Worm (Caenorhabditis elegans) whole organism, late embryonic: Measurements from ENCODE around the gene oops-1.

Experiments
- C08G9.2 ChIP-seq: sonication (generic microtip); optimal IDR thresholded peaks from 2 replicates; lab custom pipeline; 2016; ENCODE audit warnings: mild to moderate bottlenecking, missing genetic modification characterization, moderate library complexity, missing compliant biosample characterization
- T23F11.4 ChIP-seq: fragments of 200-800 bp; sonication (Bioruptor generic); optimal IDR thresholded peaks from 2 replicates; lab custom pipeline; 2018; ENCODE audit warnings: mild to moderate bottlenecking, missing genetic modification characterization, missing compliant biosample characterization
- ceh-14 ChIP-seq: sonication (generic microtip); optimal IDR thresholded peaks from 2 replicates; lab custom pipeline; 2016; ENCODE audit warnings: missing genotype, missing genetic modification characterization, missing compliant biosample characterization
- ceh-18 ChIP-seq: sonication (generic microtip); optimal IDR thresholded peaks from 2 replicates; lab custom pipeline; 2016; ENCODE audit warnings: missing genetic modification characterization, missing compliant biosample characterization
- ceh-19 ChIP-seq: fragments of 200-800 bp; sonication (Bioruptor generic); optimal IDR thresholded peaks from 2 replicates; lab custom pipeline; 2018; ENCODE audit warnings: mild to moderate bottlenecking, missing genetic modification characterization, missing compliant biosample characterization
- ceh-30 ChIP-seq: fragments of 150-350 bp; optimal IDR thresholded peaks from 2 replicates; lab custom pipeline; 2014; ENCODE audit warnings: missing biosample characterization, missing genetic modification characterization
- ceh-45 ChIP-seq: fragments of 200-800 bp; sonication (Bioruptor generic); IDR thresholded peaks from 2 replicates; pipeline ENCODE4 v1.3.6; 2022; ENCODE audit warnings: missing genetic modification reagents, missing genetic modification characterization, missing compliant biosample characterization
- ceh-48 ChIP-seq: sonication (generic microtip); optimal IDR thresholded peaks from 2 replicates; lab custom pipeline; 2016; ENCODE audit warnings: missing genetic modification characterization, inconsistent platforms, missing compliant biosample characterization
- dve-1 ChIP-seq: sonication (generic microtip); optimal IDR thresholded peaks from 2 replicates; lab custom pipeline; 2017; ENCODE audit warnings: antibody characterized with exemption, mild to moderate bottlenecking, missing genetic modification characterization, missing compliant biosample characterization
- elt-2 ChIP-seq: sonication (generic microtip); optimal IDR thresholded peaks from 2 replicates; lab custom pipeline; 2016; ENCODE audit warnings: missing genetic modification reagents, missing genetic modification characterization, missing compliant biosample characterization
- eyg-1 ChIP-seq: sonication (generic microtip); optimal IDR thresholded peaks from 2 replicates; lab custom pipeline; 2016; ENCODE audit warnings: missing genotype, missing genetic modification characterization, missing compliant biosample characterization
- fax-1 ChIP-seq: sonication (generic microtip); optimal IDR thresholded peaks from 2 replicates; lab custom pipeline; 2016; ENCODE audit warnings: missing genotype, missing genetic modification characterization, missing compliant biosample characterization
- hlh-13 ChIP-seq: fragments of 200-800 bp; sonication (Bioruptor generic); optimal IDR thresholded peaks from 2 replicates; lab custom pipeline; 2018; ENCODE audit warnings: mild to moderate bottlenecking, missing genetic modification characterization, missing compliant biosample characterization
- hlh-15 ChIP-seq: sonication (generic microtip); optimal IDR thresholded peaks from 2 replicates; lab custom pipeline; 2016; ENCODE audit warnings: missing genetic modification characterization, missing compliant biosample characterization
- hlh-30 ChIP-seq: sonication (generic microtip); optimal IDR thresholded peaks from 2 replicates; lab custom pipeline; 2017; ENCODE audit warnings: antibody characterized with exemption, missing genetic modification characterization, missing compliant biosample characterization; ENCODE audit not compliant: insufficient read depth
- hlh-6 ChIP-seq: sonication (generic microtip); optimal IDR thresholded peaks from 2 replicates; lab custom pipeline; 2016; ENCODE audit warnings: missing genotype, missing genetic modification characterization, missing compliant biosample characterization
- lim-6 ChIP-seq: sonication (generic microtip); optimal IDR thresholded peaks from 2 replicates; lab custom pipeline; 2016; ENCODE audit warnings: missing genetic modification characterization, missing compliant biosample characterization
- lin-11 ChIP-seq: fragments of 200-800 bp; sonication (Bioruptor generic); optimal IDR thresholded peaks from 2 replicates; lab custom pipeline; 2018; ENCODE audit warnings: mild to moderate bottlenecking, missing genetic modification characterization, missing compliant biosample characterization
- madf-2 ChIP-seq: sonication (generic microtip); optimal IDR thresholded peaks from 2 replicates; lab custom pipeline; 2017; ENCODE audit warnings: missing genetic modification characterization, missing compliant biosample characterization
- mec-3 ChIP-seq: sonication (generic microtip); optimal IDR thresholded peaks from 2 replicates; lab custom pipeline; 2016; ENCODE audit warnings: borderline replicate concordance, missing genetic modification characterization, missing compliant biosample characterization
- nfya-1 ChIP-seq: sonication (generic microtip); optimal IDR thresholded peaks from 2 replicates; lab custom pipeline; 2017; ENCODE audit warnings: missing genetic modification characterization, mild to moderate bottlenecking, missing compliant biosample characterization, antibody characterized with exemption, moderate library complexity
- nhr-232 ChIP-seq: sonication (generic microtip); optimal IDR thresholded peaks from 2 replicates; lab custom pipeline; 2016; ENCODE audit warnings: missing genetic modification characterization, missing compliant biosample characterization
- pqm-1 ChIP-seq: sonication (generic microtip); optimal IDR thresholded peaks from 2 replicates; lab custom pipeline; 2016; ENCODE audit warnings: missing genetic modification characterization, missing compliant biosample characterization
- pros-1 ChIP-seq: fragments of 150-350 bp; optimal IDR thresholded peaks from 2 replicates; lab custom pipeline; 2014; ENCODE audit warnings: missing biosample characterization, missing genetic modification reagents, missing genetic modification characterization
- ref-2 ChIP-seq: sonication (generic microtip); optimal IDR thresholded peaks from 2 replicates; lab custom pipeline; 2016; ENCODE audit warnings: missing genetic modification characterization, missing compliant biosample characterization
- sox-2 ChIP-seq: fragments of 200-800 bp; sonication (Bioruptor generic); IDR thresholded peaks from 2 replicates; pipeline ENCODE4 v1.3.6; 2022; ENCODE audit warnings: missing genetic modification reagents, missing genetic modification characterization, missing compliant biosample characterization
- syd-9 ChIP-seq: sonication (generic microtip); optimal IDR thresholded peaks from 2 replicates; lab custom pipeline; 2016; ENCODE audit warnings: mild to moderate bottlenecking, missing genetic modification characterization, moderate library complexity, missing compliant biosample characterization
- tbx-2 ChIP-seq: sonication (generic microtip); optimal IDR thresholded peaks from 2 replicates; lab custom pipeline; 2016; ENCODE audit warnings: missing genetic modification characterization, missing compliant biosample characterization
- tbx-7 ChIP-seq: sonication (generic microtip); optimal IDR thresholded peaks from 2 replicates; lab custom pipeline; 2016; ENCODE audit warnings: missing genotype, missing genetic modification characterization, missing compliant biosample characterization
- ttx-3 ChIP-seq: sonication (generic microtip); optimal IDR thresholded peaks from 2 replicates; lab custom pipeline; 2016; ENCODE audit warnings: missing genetic modification reagents, missing genetic modification characterization, missing compliant biosample characterization
- unc-42 ChIP-seq: sonication (generic microtip); optimal IDR thresholded peaks from 2 replicates; lab custom pipeline; 2016; ENCODE audit warnings: missing genotype, missing genetic modification characterization, missing compliant biosample characterization
- unc-55 ChIP-seq: sonication (generic microtip); optimal IDR thresholded peaks from 2 replicates; lab custom pipeline; 2017; ENCODE audit warnings: missing biosample characterization, missing genetic modification reagents, missing genetic modification characterization
- ztf-16 ChIP-seq: sonication (generic microtip); optimal IDR thresholded peaks from 2 replicates; lab custom pipeline; 2017; ENCODE audit warnings: missing genetic modification characterization, missing compliant biosample characterization

oops-1 gene

DNA sequence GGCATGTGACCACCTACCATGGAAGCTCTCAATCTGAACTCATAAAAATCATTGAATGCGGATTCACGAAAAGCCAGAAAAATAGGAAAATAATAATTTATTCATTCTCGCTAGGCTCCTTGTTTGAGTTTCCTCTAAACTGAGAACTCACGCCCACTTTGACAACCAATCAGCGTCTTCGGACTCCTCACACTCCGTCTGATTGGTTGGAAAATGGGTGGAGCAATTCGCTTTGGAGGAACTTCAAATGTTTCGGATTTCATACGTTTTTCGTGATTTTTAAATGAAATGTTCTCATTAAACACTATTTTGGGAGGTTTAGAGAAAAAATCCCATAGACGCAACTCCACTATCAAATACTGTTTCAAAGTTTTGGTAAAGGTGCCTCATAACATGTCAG is 29.0 kb upstream of the oops-1 start:
- no peak for TF ChIP-seq tbx-2
- no peak for TF ChIP-seq ceh-30 (tag; lab: Kevin White, UChicago)
- peak; percentile 74 for TF ChIP-seq nfya-1 (tag; lab: Kevin White, UChicago)

DNA sequence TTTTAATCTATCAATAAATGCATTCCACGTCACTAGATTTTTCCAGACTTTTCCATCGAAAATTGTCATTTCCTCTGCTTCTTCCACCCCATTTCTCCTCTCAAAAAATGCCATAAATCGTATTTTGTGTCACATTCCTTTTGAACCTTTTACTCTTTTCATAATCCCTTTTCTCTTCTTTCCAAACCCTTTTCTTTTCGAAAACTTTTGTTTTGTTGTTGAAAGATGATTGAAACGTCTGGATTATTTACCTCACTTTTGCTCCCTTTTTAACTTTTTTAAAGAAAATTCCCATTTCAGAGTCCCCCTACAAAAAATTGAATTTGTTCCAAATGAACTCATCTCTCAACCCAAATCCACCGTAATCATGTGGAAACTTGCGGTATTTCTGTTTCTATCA is 25.2 kb upstream of the oops-1 start, which contains the start of gene C06E7.2:
Gene C06E7.2, plus strand, starts transcription at position 301 of the 400 bp plus-strand sequence.
- TF ChIP-seq lim-6 (tag; lab: Kevin White, UChicago) (no peak), hlh-13 (GFP tag; lab: Kevin White, UChicago) (no peak), mec-3 (no peak), ceh-45 (GFP tag; lab: Robert Waterston, UW) (no peak), ceh-19 (GFP tag; lab: Kevin White, UChicago) (no peak), tbx-2 (no peak), T23F11.4 (GFP tag; lab: Kevin White, UChicago) (no peak), ceh-14 (tag; lab: Kevin White, UChicago) (no peak), lin-11 (tag; lab: Kevin White, UChicago) (no peak), unc-42 (tag; lab: Kevin White, UChicago) (no peak), eyg-1 (tag; lab: Kevin White, UChicago) (no peak), unc-55 (GFP tag; lab: Kevin White, UChicago) (no peak), hlh-6 (tag; lab: Kevin White, UChicago) (no peak), syd-9 (tag; lab: Kevin White, UChicago) (no peak), ztf-16 (tag; lab: Kevin White, UChicago) (no peak), fax-1 (tag; lab: Kevin White, UChicago) (no peak), ref-2 (no peak), elt-2 (tag; lab: Kevin White, UChicago) (no peak), sox-2 (GFP tag; lab: Robert Waterston, UW) (no peak), madf-2 (tag; lab: Kevin White, UChicago) (no peak)
- TF ChIP-seq, all 69 proteins: peak for 0

DNA sequence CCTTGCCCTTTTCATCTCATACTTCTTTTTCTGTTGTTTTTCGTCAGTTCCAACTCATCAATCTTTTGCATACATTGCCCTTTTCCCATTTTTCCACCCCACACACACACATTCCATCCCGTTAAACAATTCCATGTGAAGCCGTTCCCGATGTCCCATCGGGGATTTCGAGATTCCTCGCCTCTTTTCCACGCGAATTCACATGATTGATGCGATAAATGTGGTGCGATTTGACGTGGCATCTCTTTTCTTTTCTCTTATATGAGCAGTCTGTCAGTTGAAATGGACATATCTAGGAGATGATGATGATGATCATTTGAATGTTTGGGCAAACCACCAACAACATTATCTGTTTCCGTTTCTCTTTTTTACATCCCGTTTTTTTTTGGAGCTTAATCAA is 20.2 kb upstream of the oops-1 start:
- no peak for TF ChIP-seq C08G9.2 (tag; lab: Kevin White, UChicago)
- no peak for TF ChIP-seq pros-1 (tag; lab: Kevin White, UChicago)
- TF ChIP-seq unc-55 (GFP tag; lab: Kevin White, UChicago), result peak; percentile 16
- TF ChIP-seq eyg-1 (tag; lab: Kevin White, UChicago), result no peak
- no peak for TF ChIP-seq mec-3

DNA sequence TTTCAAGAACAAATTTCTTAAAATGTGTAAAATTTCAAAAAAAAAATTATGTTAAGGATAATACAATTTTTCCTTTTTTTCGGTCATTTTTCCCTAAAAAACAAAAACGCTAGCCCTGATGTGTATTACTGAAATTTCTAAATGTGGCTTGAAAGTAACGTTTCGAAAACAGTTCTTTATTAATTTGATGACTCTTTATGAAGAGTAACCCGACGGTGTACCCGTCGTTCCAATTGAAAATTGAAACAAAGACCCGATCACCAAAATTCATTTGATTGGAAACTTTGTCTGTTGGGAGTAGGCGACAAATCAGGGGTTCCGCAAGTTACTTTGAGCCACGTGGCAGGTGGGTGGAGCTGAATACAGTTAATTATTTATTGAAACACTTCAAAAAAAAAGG is 18.9 kb upstream of the oops-1 start:
- TF ChIP-seq lin-11 (tag; lab: Kevin White, UChicago), result no peak
- TF ChIP-seq hlh-13 (GFP tag; lab: Kevin White, UChicago), result no peak
- TF ChIP-seq nhr-232 (tag; lab: Kevin White, UChicago), result no peak

DNA sequence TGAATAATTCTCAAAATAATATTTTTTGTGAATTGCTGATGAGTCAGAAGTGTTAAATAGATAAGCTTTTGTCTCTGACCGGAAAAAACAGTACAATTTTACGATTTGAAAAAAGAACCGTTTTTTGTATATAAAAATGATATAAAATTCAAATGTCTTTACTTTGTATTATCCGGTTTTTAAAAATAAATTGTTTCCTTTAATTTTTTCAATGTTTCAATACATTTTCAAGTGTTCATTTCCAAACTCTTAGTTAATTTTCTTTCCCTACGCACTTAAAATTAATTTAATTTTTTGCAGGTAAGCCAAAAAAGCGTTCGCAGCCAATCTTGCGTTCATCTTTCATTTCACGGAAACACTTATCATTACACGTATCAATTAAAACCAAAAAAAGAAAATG is 10.6 kb upstream of the oops-1 start, which contains the start of gene egal-1:
Gene egal-1, plus strand, starts transcription at position 301 of the 400 bp plus-strand sequence.
- TF ChIP-seq ceh-48 (no peak), hlh-15 (tag; lab: Kevin White, UChicago) (no peak), ref-2 (no peak), unc-55 (GFP tag; lab: Kevin White, UChicago) (no peak), hlh-30 (tag; lab: Kevin White, UChicago) (no peak), tbx-7 (tag; lab: Kevin White, UChicago) (no peak), ttx-3 (tag; lab: Kevin White, UChicago) (no peak), dve-1 (tag; lab: Kevin White, UChicago) (no peak)
- TF ChIP-seq, all 69 proteins: peak for 0

DNA sequence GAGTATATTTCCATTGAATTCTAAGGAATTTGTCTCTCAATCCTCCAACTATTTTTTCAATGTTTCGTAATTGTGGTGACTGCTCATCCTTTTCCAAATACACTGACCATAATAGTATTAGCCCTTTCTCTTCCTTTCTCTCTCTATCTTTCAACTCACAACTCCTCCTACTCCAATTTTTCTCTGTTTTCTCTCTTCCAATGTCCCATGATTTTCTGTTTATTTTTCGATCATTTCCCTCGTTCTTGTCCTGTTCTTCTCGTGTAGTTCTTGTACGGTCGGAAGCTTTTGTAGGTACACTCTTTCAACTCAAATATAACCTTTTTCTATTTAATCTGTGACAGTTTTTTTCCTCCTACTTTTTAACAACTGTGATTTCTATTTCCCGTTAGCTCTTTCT is 8.1 kb upstream of the oops-1 start:
- TF ChIP-seq pqm-1 (tag; lab: Kevin White, UChicago) (no peak), hlh-30 (tag; lab: Kevin White, UChicago) (peak; percentile 11), T23F11.4 (GFP tag; lab: Kevin White, UChicago) (no peak), nfya-1 (tag; lab: Kevin White, UChicago) (no peak), unc-42 (tag; lab: Kevin White, UChicago) (peak; percentile 66), ceh-18 (tag; lab: Kevin White, UChicago) (peak; percentile 4)
